Fruit fly (Drosophila melanogaster) whole organism, embryonic: ENCODE measurements around the gene Psf2.

Experiments
- Asciz ChIP-seq: fragments of 200-800 bp; sonication (Bioruptor generic); optimal IDR thresholded peaks from 2 replicates; lab custom pipeline; 2017; ENCODE audit warnings: missing biosample characterization, mild to moderate bottlenecking, missing genetic modification characterization, missing genetic modification reagents
- Blimp-1 ChIP-seq: fragments of 200-800 bp; sonication (Bioruptor generic); optimal IDR thresholded peaks from 3 replicates; lab custom pipeline; 2018; ENCODE audit warnings: missing biosample characterization, missing genetic modification characterization, mild to moderate bottlenecking, moderate library complexity, missing genetic modification reagents
- CG10209 ChIP-seq: fragments of 200-800 bp; sonication (Bioruptor generic); optimal IDR thresholded peaks from 3 replicates; lab custom pipeline; 2017; ENCODE audit warnings: missing biosample characterization, mild to moderate bottlenecking, missing genetic modification characterization, missing genetic modification reagents
- CG10431 ChIP-seq: fragments of 200-800 bp; sonication (Bioruptor generic); optimal IDR thresholded peaks from 3 replicates; lab custom pipeline; 2018; ENCODE audit warnings: missing biosample characterization, mild to moderate bottlenecking, missing genetic modification characterization
- CG11093 ChIP-seq: fragments of 200-800 bp; sonication (Bioruptor generic); IDR thresholded peaks from 3 replicates; pipeline ENCODE4 v1.3.6; 2022; ENCODE audit warnings: missing biosample characterization, missing genetic modification characterization
- CG12155 ChIP-seq: fragments of 200-800 bp; sonication (Bioruptor generic); optimal IDR thresholded peaks from 3 replicates; lab custom pipeline; 2016; ENCODE audit warnings: missing biosample characterization, missing genetic modification characterization
- CG13296 ChIP-seq: fragments of 200-800 bp; sonication (Bioruptor generic); optimal IDR thresholded peaks from 3 replicates; lab custom pipeline; 2018; ENCODE audit warnings: missing biosample characterization, mild to moderate bottlenecking, missing genetic modification characterization
- CG15073 ChIP-seq: fragments of 200-800 bp; sonication (Bioruptor generic); optimal IDR thresholded peaks from 2 replicates; lab custom pipeline; 2016; ENCODE audit warnings: missing biosample characterization, missing genetic modification characterization
- CG1603 ChIP-seq: fragments of 200-800 bp; sonication (Bioruptor generic); optimal IDR thresholded peaks from 2 replicates; lab custom pipeline; 2019; ENCODE audit warnings: missing biosample characterization, mild to moderate bottlenecking, missing genetic modification characterization, moderate library complexity
- CG2202 ChIP-seq: fragments of 200-800 bp; sonication (Bioruptor generic); optimal IDR thresholded peaks from 2 replicates; lab custom pipeline; 2018; ENCODE audit warnings: missing biosample characterization, mild to moderate bottlenecking, missing genetic modification characterization
- CG2712 ChIP-seq: fragments of 200-800 bp; optimal IDR thresholded peaks from 3 replicates; lab custom pipeline; 2019; ENCODE audit warnings: missing biosample characterization, mild to moderate bottlenecking, missing genetic modification characterization, moderate library complexity
- CG31441 ChIP-seq: fragments of 200-800 bp; sonication (Bioruptor generic); IDR thresholded peaks from 2 replicates; pipeline ENCODE4 v1.3.6; 2022; ENCODE audit warnings: missing biosample characterization, missing genetic modification characterization
- CG33557 ChIP-seq: fragments of 200-800 bp; sonication (Bioruptor generic); optimal IDR thresholded peaks from 2 replicates; lab custom pipeline; 2019; ENCODE audit warnings: missing biosample characterization, mild to moderate bottlenecking, missing genetic modification characterization, moderate library complexity
- CG3407 ChIP-seq: fragments of 200-800 bp; sonication (Bioruptor generic); optimal IDR thresholded peaks from 2 replicates; lab custom pipeline; 2018; ENCODE audit warnings: missing biosample characterization, mild to moderate bottlenecking, missing genetic modification characterization
- CG42726 ChIP-seq: fragments of 200-800 bp; sonication (Bioruptor generic); IDR thresholded peaks from 2 replicates; pipeline ENCODE4 v1.3.6; 2022; ENCODE audit warnings: missing biosample characterization, missing genetic modification characterization; ENCODE audit not compliant: partially characterized antibody
- CG4820 ChIP-seq: fragments of 200-800 bp; sonication (Bioruptor generic); optimal IDR thresholded peaks from 3 replicates; lab custom pipeline; 2016; ENCODE audit warnings: missing biosample characterization, missing genetic modification characterization
- CG6854 ChIP-seq: fragments of 200-800 bp; sonication (Bioruptor generic); optimal IDR thresholded peaks from 3 replicates; lab custom pipeline; 2017; ENCODE audit warnings: missing biosample characterization, mild to moderate bottlenecking, missing genetic modification characterization
- CG7786 ChIP-seq: fragments of 200-800 bp; sonication (Bioruptor generic); optimal IDR thresholded peaks from 2 replicates; lab custom pipeline; 2016; ENCODE audit warnings: missing biosample characterization, missing genetic modification characterization
- CG7928 ChIP-seq: fragments of 200-800 bp; sonication (Bioruptor generic); optimal IDR thresholded peaks from 2 replicates; lab custom pipeline; 2017; ENCODE audit warnings: missing biosample characterization, mild to moderate bottlenecking, missing genetic modification characterization
- CG9727 ChIP-seq: fragments of 200-800 bp; sonication (Bioruptor generic); optimal IDR thresholded peaks from 3 replicates; lab custom pipeline; 2017; ENCODE audit warnings: missing biosample characterization, mild to moderate bottlenecking, missing genetic modification characterization
- CG9876 ChIP-seq: fragments of 200-800 bp; sonication (Bioruptor generic); optimal IDR thresholded peaks from 2 replicates; lab custom pipeline; 2016; ENCODE audit warnings: missing biosample characterization, missing genetic modification characterization
- Chrac-16 ChIP-seq: fragments of 200-800 bp; sonication (Bioruptor generic); optimal IDR thresholded peaks from 3 replicates; lab custom pipeline; 2016; ENCODE audit warnings: missing biosample characterization, missing genetic modification characterization
- D19A ChIP-seq: fragments of 200-800 bp; optimal IDR thresholded peaks from 3 replicates; lab custom pipeline; 2019; ENCODE audit warnings: missing biosample characterization, mild to moderate bottlenecking, missing genetic modification characterization, moderate library complexity
- D19B ChIP-seq: fragments of 200-800 bp; sonication (Bioruptor generic); optimal IDR thresholded peaks from 2 replicates; lab custom pipeline; 2017; ENCODE audit warnings: missing biosample characterization, mild to moderate bottlenecking, missing genetic modification characterization
- Elba2 ChIP-seq: fragments of 200-800 bp; sonication (Bioruptor generic); optimal IDR thresholded peaks from 3 replicates; lab custom pipeline; 2016; ENCODE audit warnings: missing biosample characterization, missing genetic modification characterization
- HLH4C ChIP-seq: fragments of 200-800 bp; sonication (Bioruptor generic); IDR thresholded peaks from 3 replicates; pipeline ENCODE4 v1.3.6; 2022; ENCODE audit warnings: missing biosample characterization, missing genetic modification characterization; ENCODE audit not compliant: partially characterized antibody
- Hey ChIP-seq: fragments of 200-800 bp; sonication (Bioruptor generic); optimal IDR thresholded peaks from 3 replicates; lab custom pipeline; 2018; ENCODE audit warnings: missing biosample characterization, mild to moderate bottlenecking, missing genetic modification characterization
- HmgD ChIP-seq: fragments of 200-800 bp; sonication (Bioruptor generic); optimal IDR thresholded peaks from 3 replicates; lab custom pipeline; 2016; ENCODE audit warnings: missing biosample characterization, missing genetic modification characterization
- Hr3 ChIP-seq: fragments of 200-800 bp; sonication (Bioruptor generic); optimal IDR thresholded peaks from 3 replicates; lab custom pipeline; 2016; ENCODE audit warnings: missing biosample characterization, missing genetic modification characterization
- Hr78 ChIP-seq, 2 experiments: fragments of 200-800 bp in 1 of 2; fragments of >200 bp in 1 of 2; sonication (Bioruptor generic) in 1 of 2; optimal IDR thresholded peaks; 2 replicates each; lab custom pipeline; 2017 to 2019; ENCODE audit warnings: missing biosample characterization in 2 of 2, missing genetic modification characterization in 2 of 2, mild to moderate bottlenecking in 1 of 2, moderate library complexity in 1 of 2
- MBD-R2 ChIP-seq: fragments of 200-800 bp; sonication (Bioruptor generic); IDR thresholded peaks from 2 replicates; pipeline ENCODE4 v1.3.6; 2022; ENCODE audit warnings: missing biosample characterization, missing genetic modification characterization
- Nf-YB ChIP-seq: fragments of 200-800 bp; sonication (Bioruptor generic); optimal IDR thresholded peaks from 3 replicates; lab custom pipeline; 2019; ENCODE audit warnings: missing biosample characterization, mild to moderate bottlenecking, missing genetic modification characterization, moderate library complexity
- Opbp ChIP-seq: fragments of 200-800 bp; sonication (Bioruptor generic); IDR thresholded peaks from 3 replicates; pipeline ENCODE4 v1.3.6; 2022; ENCODE audit warnings: missing biosample characterization, missing genetic modification characterization; ENCODE audit not compliant: partially characterized antibody
- abd-A ChIP-seq: fragments of 200-800 bp; sonication (Bioruptor generic); optimal IDR thresholded peaks from 3 replicates; lab custom pipeline; 2019; ENCODE audit warnings: missing biosample characterization, mild to moderate bottlenecking, missing genetic modification characterization, moderate library complexity
- chif ChIP-seq, 2 experiments: fragments of 200-800 bp; sonication (Bioruptor generic); optimal IDR thresholded peaks; 3 replicates each; lab custom pipeline; 2016; ENCODE audit warnings: missing biosample characterization in 2 of 2, missing genetic modification characterization in 2 of 2
- corto ChIP-seq: fragments of 200-800 bp; sonication (Bioruptor generic); optimal IDR thresholded peaks from 2 replicates; lab custom pipeline; 2016; ENCODE audit warnings: missing biosample characterization, mild to moderate bottlenecking, missing genetic modification characterization, moderate library complexity
- crc ChIP-seq: fragments of 200-800 bp; sonication (Bioruptor generic); optimal IDR thresholded peaks from 2 replicates; lab custom pipeline; 2016; ENCODE audit warnings: missing biosample characterization, missing genetic modification characterization
- da ChIP-seq: fragments of 200-800 bp; sonication (Bioruptor generic); optimal IDR thresholded peaks from 2 replicates; lab custom pipeline; 2016; ENCODE audit warnings: missing biosample characterization, missing genetic modification characterization
- kay ChIP-seq: fragments of 200-800 bp; sonication (Bioruptor generic); optimal IDR thresholded peaks from 2 replicates; lab custom pipeline; 2016; ENCODE audit warnings: missing biosample characterization, missing genetic modification characterization
- mld ChIP-seq: fragments of 200-800 bp; sonication (Bioruptor generic); IDR thresholded peaks from 3 replicates; pipeline ENCODE4 v1.3.6; 2022; ENCODE audit warnings: missing biosample characterization, missing genetic modification characterization; ENCODE audit not compliant: partially characterized antibody
- nerfin-2 ChIP-seq: fragments of 200-800 bp; sonication (Bioruptor generic); IDR thresholded peaks from 2 replicates; pipeline ENCODE4 v1.3.6; 2022; ENCODE audit warnings: missing biosample characterization, missing genetic modification characterization; ENCODE audit not compliant: partially characterized antibody
- otp ChIP-seq: fragments of 200-800 bp; sonication (Bioruptor generic); IDR thresholded peaks from 3 replicates; pipeline ENCODE4, ENCODE4 v1.3.6; 2022; ENCODE audit warnings: missing biosample characterization, missing genetic modification characterization
- psq ChIP-seq: fragments of 200-800 bp; sonication (Bioruptor generic); optimal IDR thresholded peaks from 2 replicates; lab custom pipeline; 2017; ENCODE audit warnings: missing biosample characterization, missing genetic modification characterization
- sc ChIP-seq, 3 experiments: fragments of >200 bp in 2 of 3; fragments of 200-800 bp in 1 of 3; sonication (Bioruptor generic) in 1 of 3; optimal IDR thresholded peaks; 2 replicates in 2 of 3; 3 replicates in 1 of 3; lab custom pipeline; 2017; ENCODE audit warnings: mild to moderate bottlenecking in 1 of 3, missing biosample characterization in 1 of 3, missing genetic modification characterization in 1 of 3, missing genetic modification reagents in 1 of 3
- sd ChIP-seq: fragments of 200-800 bp; sonication (Bioruptor generic); optimal IDR thresholded peaks from 3 replicates; lab custom pipeline; 2018; ENCODE audit warnings: missing biosample characterization, mild to moderate bottlenecking, missing genetic modification characterization, moderate library complexity
- z ChIP-seq: fragments of 200-800 bp; sonication (Bioruptor generic); IDR thresholded peaks from 3 replicates; pipeline ENCODE4 v1.3.6; 2022; ENCODE audit warnings: missing biosample characterization, missing genetic modification characterization
- zfh2 ChIP-seq: fragments of 200-800 bp; sonication (Bioruptor generic); optimal IDR thresholded peaks from 2 replicates; lab custom pipeline; 2016; ENCODE audit warnings: missing biosample characterization, missing genetic modification characterization

Gene Psf2

dm6 chr2L:4364914-4365313 lies 22.2 kb downstream of the Psf2 start (continued):
- TF ChIP-seq HLH4C (GFP tag; lab: Robert Waterston, UW) (no peak), Nf-YB (GFP tag; lab: Kevin White, UChicago) (peak; percentile 5), nerfin-2 (GFP tag; lab: Robert Waterston, UW) (no peak), Elba2 (no peak), CG10209 (GFP tag; lab: Kevin White, UChicago) (no peak), kay (GFP tag; lab: Kevin White, UChicago) (no peak), z (0 out of 3 replicates have a peak, but pooled peaks have one; percentile 41), Chrac-16 (no peak), CG4820 (GFP tag; lab: Kevin White, UChicago) (no peak), sd (tag; lab: Kevin White, UChicago) (no peak), Hr78 (GFP tag; optimal IDR thresholded peaks at IDR 0.05; lab: Kevin White, UChicago) (peak in 1 of 2 experiments; percentile 74), MBD-R2 (GFP tag; lab: Robert Waterston, UW) (no peak), CG2712 (tag; lab: Kevin White, UChicago) (peak; percentile 15), CG3407 (peak; percentile 5), CG11093 (GFP tag; lab: Robert Waterston, UW) (no peak), CG9727 (GFP tag; lab: Kevin White, UChicago) (peak; percentile 38), mld (no peak), Hey (no peak), CG6854 (GFP tag; lab: Kevin White, UChicago) (no peak), CG13296 (GFP tag; lab: Kevin White, UChicago) (no peak), CG33557 (GFP tag; lab: Kevin White, UChicago) (peak; percentile 54), D19B (GFP tag; lab: Kevin White, UChicago) (no peak), otp (GFP tag; lab: Robert Waterston, UW) (no peak), CG10431 (no peak), CG7928 (GFP tag; lab: Kevin White, UChicago) (no peak), da (GFP tag; lab: Kevin White, UChicago) (no peak), corto (GFP tag; lab: Kevin White, UChicago) (no peak), Asciz (no peak), HmgD (GFP tag; lab: Kevin White, UChicago) (no peak), Opbp (GFP tag; lab: Robert Waterston, UW) (no peak), sc (optimal IDR thresholded peaks at IDR 0.05; lab: Kevin White, UChicago) (no peak), sc (GFP tag; optimal IDR thresholded peaks at IDR 0.05; lab: Kevin White, UChicago) (no peak), psq (GFP tag; lab: Kevin White, UChicago) (no peak), CG1603 (peak; percentile 44), CG7786 (GFP tag; lab: Kevin White, UChicago) (no peak), D19A (tag; lab: Kevin White, UChicago) (peak; percentile 37), CG15073 (GFP tag; lab: Kevin White, UChicago) (no peak), Hr3 (GFP tag; lab: Kevin White, UChicago) (no peak), CG42726 (GFP tag; lab: Robert Waterston, UW) (no peak), Blimp-1 (GFP tag; lab: Kevin White, UChicago) (peak; percentile 44), CG2202 (tag; lab: Kevin White, UChicago) (peak; percentile 50), abd-A (tag; lab: Kevin White, UChicago) (no peak), CG12155 (GFP tag; lab: Kevin White, UChicago) (no peak), zfh2 (GFP tag; lab: Kevin White, UChicago) (no peak), CG9876 (GFP tag; lab: Kevin White, UChicago) (no peak), crc (GFP tag; lab: Kevin White, UChicago) (no peak), chif (GFP tag; optimal IDR thresholded peaks at IDR 0.05; lab: Kevin White, UChicago) (no peak), CG31441 (GFP tag; lab: Robert Waterston, UW) (0 out of 2 replicates have a peak, but pooled peaks have one; percentile 24)
